Worm (Caenorhabditis elegans): Measurements from ENCODE around the gene mes-1.

mes-1 gene

DNA sequence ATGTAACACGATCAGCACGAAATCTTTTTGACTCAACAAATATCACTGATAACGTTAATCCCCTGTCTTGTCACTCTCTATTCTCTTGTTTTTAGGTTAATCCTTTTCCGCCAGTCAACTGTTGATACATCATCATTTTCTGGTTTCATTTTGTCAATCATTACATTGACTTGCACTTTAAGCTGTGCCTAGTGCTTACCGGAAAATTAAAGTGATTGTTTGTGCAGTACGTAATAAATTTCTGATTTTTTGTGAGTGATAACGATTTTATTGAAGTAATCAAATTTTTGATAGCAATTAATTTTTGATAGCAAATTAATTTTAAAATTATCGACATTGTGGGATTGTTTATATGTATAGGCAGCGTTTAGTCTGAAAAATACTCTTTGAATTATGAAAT is 51.9 kb downstream of the mes-1 start:
- TF ChIP-seq sptf-1 (tag; optimal IDR thresholded peaks at IDR 0.05) (no peak), ceh-43 (GFP tag; optimal IDR thresholded peaks at IDR 0.05) (no peak), M03D4.4 (tag; optimal IDR thresholded peaks at IDR 0.05) (no peak), nhr-28 (tag; optimal IDR thresholded peaks at IDR 0.05) (no peak), nhr-2 (tag; optimal IDR thresholded peaks at IDR 0.05) (no peak), lin-13 (tag; optimal IDR thresholded peaks at IDR 0.05) (no peak), mep-1 (tag; optimal IDR thresholded peaks at IDR 0.05) (no peak), lin-32 (GFP tag; optimal IDR thresholded peaks at IDR 0.05) (no peak), elt-3 (tag; optimal IDR thresholded peaks at IDR 0.05) (no peak), nhr-12 (tag; optimal IDR thresholded peaks at IDR 0.05) (no peak), bed-3 (GFP tag; optimal IDR thresholded peaks at IDR 0.05) (no peak)

DNA sequence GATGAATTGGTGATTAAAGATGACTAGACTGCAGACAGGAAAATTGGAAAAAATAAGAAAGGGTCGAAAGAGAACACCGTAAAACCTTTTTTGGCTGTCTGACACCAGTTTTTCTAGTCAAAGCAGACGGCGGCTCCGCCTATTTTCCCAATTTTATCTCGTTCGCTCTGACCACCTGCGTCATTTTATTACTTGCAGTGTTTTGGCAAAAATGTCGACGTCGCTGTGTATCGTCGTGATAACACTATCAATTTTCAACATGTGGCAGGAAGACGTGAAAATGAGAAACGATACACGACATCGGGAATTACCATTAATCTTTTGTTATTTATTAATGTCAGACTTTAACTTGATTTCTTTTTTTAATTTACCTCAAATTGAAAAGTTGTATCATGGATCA is 52.8 kb downstream of the mes-1 start, which contains the start of gene Y62H9A.15:
TSS of gene Y62H9A.15 (minus strand) at position 100 of the 400 bp plus-strand sequence.
- no peak for TF ChIP-seq nhr-12 (tag; optimal IDR thresholded peaks at IDR 0.05)
- no peak for TF ChIP-seq unc-120 (tag; optimal IDR thresholded peaks at IDR 0.05; ENCODE audit: poor library complexity, severe bottlenecking)
- TF ChIP-seq elt-3 (tag; optimal IDR thresholded peaks at IDR 0.05): no peak

Measured in whole organism, mixed stage, embryonic.